Worm (Caenorhabditis elegans) whole organism, L1 larva: Measurements from ENCODE around the gene bath-1.

Experiments
- C34B4.2 ChIP-seq: sonication (generic microtip); optimal IDR thresholded peaks from 2 replicates; lab custom pipeline; 2017; ENCODE audit warnings: mild to moderate bottlenecking, missing genetic modification characterization, missing compliant biosample characterization
- aha-1 ChIP-seq: fragments of 150-350 bp; optimal IDR thresholded peaks from 2 replicates; lab custom pipeline; 2014; ENCODE audit warnings: missing biosample characterization, missing genetic modification characterization
- ceh-82 ChIP-seq, 3 experiments: fragments of 150-350 bp in 1 of 3; sonication (generic microtip) in 2 of 3; optimal IDR thresholded peaks; 2 replicates each; lab custom pipeline; 2014 to 2017; ENCODE audit warnings: missing biosample characterization in 3 of 3, missing genetic modification characterization in 3 of 3
- efl-1 ChIP-seq, 4 experiments: fragments of 150-350 bp; optimal IDR thresholded peaks in 3 of 4; peaks in 1 of 4; 1 replicate in 1 of 4; 2 replicates in 3 of 4; lab custom pipeline; 2014; ENCODE audit warnings: missing biosample characterization in 2 of 4, missing genetic modification characterization in 2 of 4, missing genetic modification reagents in 2 of 4
- elt-3 ChIP-seq, 6 experiments: fragments of 150-350 bp in 1 of 6; sonication (generic microtip); optimal IDR thresholded peaks; 2 replicates each; lab custom pipeline; 2017 to 2018; ENCODE audit warnings: missing biosample characterization in 6 of 6, missing genetic modification characterization in 6 of 6, inconsistent platforms in 1 of 6
- fkh-10 ChIP-seq: sonication (generic microtip); optimal IDR thresholded peaks from 2 replicates; lab custom pipeline; 2017; ENCODE audit warnings: missing biosample characterization, missing genetic modification reagents, missing genetic modification characterization
- nhr-19 ChIP-seq: fragments of 200-800 bp; sonication (Bioruptor generic); conservative IDR thresholded peaks from 2 replicates; pipeline ENCODE4 v1.3.6; 2022; ENCODE audit warnings: missing genetic modification characterization, missing compliant biosample characterization
- nhr-47 ChIP-seq: sonication (generic microtip); optimal IDR thresholded peaks from 2 replicates; lab custom pipeline; 2016; ENCODE audit warnings: mild to moderate bottlenecking, missing genetic modification characterization, moderate library complexity, missing compliant biosample characterization
- nhr-90 ChIP-seq: sonication (generic microtip); optimal IDR thresholded peaks from 2 replicates; lab custom pipeline; 2016; ENCODE audit warnings: mild to moderate bottlenecking, missing genetic modification characterization, missing compliant biosample characterization; ENCODE audit not compliant: poor library complexity
- snpc-4 ChIP-seq: fragments of 150-350 bp; optimal IDR thresholded peaks from 2 replicates; lab custom pipeline; 2014; ENCODE audit warnings: missing biosample characterization, missing genetic modification characterization
- sup-37 ChIP-seq: fragments of 200-800 bp; sonication (Bioruptor generic); optimal IDR thresholded peaks from 2 replicates; lab custom pipeline; 2018; ENCODE audit warnings: mild to moderate bottlenecking, missing genetic modification characterization, missing compliant biosample characterization

ce11 chrII:1989010-1989409 is 39.6 kb downstream of the bath-1 start, which contains the start of gene math-44:
- TF ChIP-seq sup-37 (GFP tag; lab: Kevin White, UChicago): no peak
- TF ChIP-seq snpc-4 (tag; lab: Kevin White, UChicago): no peak
- TF ChIP-seq nhr-90 (tag; lab: Kevin White, UChicago): no peak
- TF ChIP-seq ceh-82 (tag; optimal IDR thresholded peaks at IDR 0.05; lab: Kevin White, UChicago): no peak
- TF ChIP-seq fkh-10 (GFP tag; lab: Kevin White, UChicago): no peak
- no peak for TF ChIP-seq elt-3 (tag; optimal IDR thresholded peaks at IDR 0.05; lab: Kevin White, UChicago)
- no peak for TF ChIP-seq aha-1 (tag; lab: Kevin White, UChicago)
- TF ChIP-seq nhr-19 (GFP tag; lab: Robert Waterston, UW): no peak
- TF ChIP-seq C34B4.2: no peak
- TF ChIP-seq efl-1 (optimal IDR thresholded peaks at IDR 0.05; lab: Kevin White, UChicago): no peak
- peak in 1 of 2 experiments; percentile 30 for TF ChIP-seq efl-1 (GFP tag; optimal IDR thresholded peaks at IDR 0.05 in 1 of 2; lab: Kevin White, UChicago)
- TF ChIP-seq nhr-47 (tag; lab: Kevin White, UChicago): no peak
